Worm (Caenorhabditis elegans) whole organism, L4 larva: ENCODE data around the gene srh-218.

Experiments
- F10B5.3 ChIP-seq: sonication (generic microtip); optimal IDR thresholded peaks from 2 replicates; lab custom pipeline; 2016; ENCODE audit warnings: mild to moderate bottlenecking, missing genetic modification characterization, missing compliant biosample characterization
- F37D6.2 ChIP-seq: sonication (generic microtip); optimal IDR thresholded peaks from 2 replicates; lab custom pipeline; 2016; ENCODE audit warnings: mild to moderate bottlenecking, missing genetic modification characterization, missing compliant biosample characterization
- F44E2.7 ChIP-seq: fragments of 200-800 bp; sonication (Bioruptor generic); IDR thresholded peaks from 2 replicates; pipeline ENCODE4 v2.1.2; 2022; ENCODE audit warnings: missing genetic modification characterization, missing compliant biosample characterization
- R02D3.7 ChIP-seq: fragments of 150-350 bp; sonication (generic microtip); optimal IDR thresholded peaks from 3 replicates; lab custom pipeline; 2014; ENCODE audit warnings: missing biosample characterization, missing genetic modification characterization
- T26A8.4 ChIP-seq: fragments of 200-800 bp; sonication (Bioruptor generic); IDR thresholded peaks from 2 replicates; pipeline ENCODE4 v1.3.6; 2022; ENCODE audit warnings: missing genetic modification characterization, missing compliant biosample characterization
- Y105C5A.15 ChIP-seq: fragments of 200-800 bp; sonication (Bioruptor generic); IDR thresholded peaks from 2 replicates; pipeline ENCODE4 v1.3.6; 2022; ENCODE audit warnings: missing genetic modification characterization, missing compliant biosample characterization
- Y48G9A.11 ChIP-seq: fragments of 200-800 bp; sonication (Bioruptor generic); IDR thresholded peaks from 2 replicates; pipeline ENCODE4 v1.3.6; 2022; ENCODE audit warnings: missing genetic modification reagents, missing genetic modification characterization, missing compliant biosample characterization
- ZK546.5 ChIP-seq, 2 experiments: sonication (generic microtip); optimal IDR thresholded peaks; 2 replicates each; lab custom pipeline; 2017; ENCODE audit warnings: missing biosample characterization in 2 of 2, missing genetic modification characterization in 2 of 2
- aly-2 ChIP-seq: sonication (generic microtip); optimal IDR thresholded peaks from 2 replicates; lab custom pipeline; 2018; ENCODE audit warnings: missing biosample characterization, missing genetic modification characterization
- attf-4 ChIP-seq: sonication (generic microtip); optimal IDR thresholded peaks from 3 replicates; lab custom pipeline; 2017; ENCODE audit warnings: missing biosample characterization, missing genetic modification characterization
- ceh-20 ChIP-seq: fragments of 200-800 bp; sonication (Bioruptor generic); IDR thresholded peaks from 2 replicates; pipeline ENCODE4 v1.3.6; 2022; ENCODE audit warnings: missing genetic modification reagents, missing genetic modification characterization, missing compliant biosample characterization
- ceh-28 ChIP-seq: fragments of 150-350 bp; optimal IDR thresholded peaks from 2 replicates; lab custom pipeline; 2014; ENCODE audit warnings: missing biosample characterization, missing genetic modification reagents, missing genetic modification characterization
- ceh-32 ChIP-seq: sonication (generic microtip); optimal IDR thresholded peaks from 2 replicates; lab custom pipeline; 2016; ENCODE audit warnings: mild to moderate bottlenecking, missing genetic modification characterization, missing compliant biosample characterization; ENCODE audit not compliant: poor library complexity
- ceh-44 ChIP-seq: fragments of 200-800 bp; sonication (Bioruptor generic); IDR thresholded peaks from 2 replicates; pipeline ENCODE4 v1.3.6; 2022; ENCODE audit warnings: missing genetic modification reagents, missing genetic modification characterization, missing compliant biosample characterization
- cey-2 ChIP-seq: sonication (generic microtip); optimal IDR thresholded peaks from 3 replicates; lab custom pipeline; 2017; ENCODE audit warnings: missing genetic modification characterization, mild to moderate bottlenecking, missing compliant biosample characterization, antibody characterized with exemption, borderline replicate concordance; ENCODE audit not compliant: insufficient read depth
- ctbp-1 ChIP-seq: fragments of 200-800 bp; sonication (Bioruptor generic); IDR thresholded peaks from 2 replicates; pipeline ENCODE4 v1.3.6; 2022; ENCODE audit warnings: missing genetic modification reagents, missing genetic modification characterization, missing compliant biosample characterization
- daf-16 ChIP-seq, 3 experiments: sonication (generic microtip); optimal IDR thresholded peaks; 2 replicates each; lab custom pipeline; 2016 to 2017; ENCODE audit warnings: missing genetic modification characterization in 3 of 3, missing genetic modification reagents in 3 of 3, mild to moderate bottlenecking in 2 of 3, missing compliant biosample characterization in 2 of 3, missing biosample characterization in 1 of 3, moderate library complexity in 1 of 3
- daf-8 ChIP-seq: fragments of 200-800 bp; sonication (Bioruptor generic); IDR thresholded peaks from 2 replicates; pipeline ENCODE4 v1.3.6; 2022; ENCODE audit warnings: missing genetic modification characterization, missing compliant biosample characterization
- dmd-6 ChIP-seq: fragments of 200-800 bp; sonication (Bioruptor generic); IDR thresholded peaks from 2 replicates; pipeline ENCODE4 v1.3.6; 2022; ENCODE audit warnings: missing genetic modification reagents, missing genetic modification characterization, missing compliant biosample characterization
- dve-1 ChIP-seq: sonication (generic microtip); optimal IDR thresholded peaks from 2 replicates; lab custom pipeline; 2017; ENCODE audit warnings: antibody characterized with exemption, mild to moderate bottlenecking, missing genetic modification characterization, missing compliant biosample characterization; ENCODE audit not compliant: insufficient read depth
- egl-27 ChIP-seq: sonication (generic microtip); optimal IDR thresholded peaks from 3 replicates; lab custom pipeline; 2017; ENCODE audit warnings: missing biosample characterization, missing genetic modification reagents, missing genetic modification characterization
- fkh-10 ChIP-seq: fragments of 150-350 bp; optimal IDR thresholded peaks from 2 replicates; lab custom pipeline; 2014; ENCODE audit warnings: missing biosample characterization, missing genetic modification reagents, missing genetic modification characterization
- hlh-30 ChIP-seq: sonication (generic microtip); optimal IDR thresholded peaks from 2 replicates; lab custom pipeline; 2017; ENCODE audit warnings: antibody characterized with exemption, mild to moderate bottlenecking, missing genetic modification characterization, missing compliant biosample characterization; ENCODE audit not compliant: insufficient read depth
- lim-7 ChIP-seq: fragments of 200-800 bp; sonication (Bioruptor generic); IDR thresholded peaks from 2 replicates; pipeline ENCODE4 v1.3.6; 2022; ENCODE audit warnings: missing genetic modification characterization, missing compliant biosample characterization
- lin-1 ChIP-seq: fragments of 200-800 bp; sonication (Bioruptor generic); IDR thresholded peaks from 2 replicates; pipeline ENCODE4 v1.3.6; 2022; ENCODE audit warnings: missing genetic modification reagents, missing genetic modification characterization, missing compliant biosample characterization
- lin-29 ChIP-seq: fragments of 200-800 bp; sonication (Bioruptor generic); IDR thresholded peaks from 2 replicates; pipeline ENCODE4 v1.3.6; 2022; ENCODE audit warnings: missing genetic modification reagents, missing genetic modification characterization, missing compliant biosample characterization
- lin-39 ChIP-seq: fragments of 150-350 bp; optimal IDR thresholded peaks from 2 replicates; lab custom pipeline; 2014; ENCODE audit warnings: missing biosample characterization, missing genetic modification reagents, missing genetic modification characterization
- mxl-2 ChIP-seq: fragments of 200-800 bp; sonication (Bioruptor generic); conservative IDR thresholded peaks from 2 replicates; pipeline ENCODE4 v1.3.6; 2022; ENCODE audit warnings: missing genetic modification reagents, missing genetic modification characterization, missing compliant biosample characterization
- nhr-10 ChIP-seq: fragments of 150-350 bp; optimal IDR thresholded peaks from 2 replicates; lab custom pipeline; 2014; ENCODE audit warnings: missing biosample characterization, missing genetic modification characterization
- nhr-102 ChIP-seq: sonication (generic microtip); optimal IDR thresholded peaks from 2 replicates; lab custom pipeline; 2016; ENCODE audit warnings: mild to moderate bottlenecking, missing genetic modification characterization, moderate library complexity, missing compliant biosample characterization
- nhr-11 ChIP-seq: fragments of 150-350 bp; optimal IDR thresholded peaks from 2 replicates; lab custom pipeline; 2014; ENCODE audit warnings: missing biosample characterization, missing genetic modification characterization
- nhr-237 ChIP-seq: sonication (generic microtip); optimal IDR thresholded peaks from 2 replicates; lab custom pipeline; 2017; ENCODE audit warnings: missing biosample characterization, missing genetic modification characterization
- nhr-25 ChIP-seq: sonication (generic microtip); optimal IDR thresholded peaks from 2 replicates; lab custom pipeline; 2017; ENCODE audit warnings: missing genetic modification characterization, mild to moderate bottlenecking, missing compliant biosample characterization, antibody characterized with exemption, moderate library complexity, borderline replicate concordance; ENCODE audit not compliant: insufficient read depth
- nhr-41 ChIP-seq: fragments of 200-800 bp; sonication (Bioruptor generic); IDR thresholded peaks from 2 replicates; pipeline ENCODE4 v1.3.6; 2022; ENCODE audit warnings: missing genetic modification reagents, missing genetic modification characterization, missing compliant biosample characterization
- nhr-48 ChIP-seq: sonication (generic microtip); optimal IDR thresholded peaks from 2 replicates; lab custom pipeline; 2016; ENCODE audit warnings: mild to moderate bottlenecking, missing genetic modification characterization, missing compliant biosample characterization
- nhr-6 ChIP-seq: fragments of 150-350 bp; optimal IDR thresholded peaks from 2 replicates; lab custom pipeline; 2014; ENCODE audit warnings: missing biosample characterization, missing genetic modification characterization
- pha-4 ChIP-seq, 2 experiments: fragments of 150-350 bp in 1 of 2; fragments of 200-800 bp in 1 of 2; sonication (Bioruptor generic) in 1 of 2; IDR thresholded peaks in 1 of 2; optimal IDR thresholded peaks in 1 of 2; 2 replicates each; pipeline versions ENCODE4 v1.3.6 to Lab custom; 2014 to 2022; ENCODE audit warnings: missing genetic modification characterization in 2 of 2, missing genetic modification reagents in 2 of 2, missing biosample characterization in 1 of 2, missing compliant biosample characterization in 1 of 2
- php-3 ChIP-seq: fragments of 200-800 bp; sonication (Bioruptor generic); IDR thresholded peaks from 2 replicates; pipeline ENCODE4 v1.3.6; 2022; ENCODE audit warnings: missing genetic modification reagents, missing genetic modification characterization, missing compliant biosample characterization
- saeg-2 ChIP-seq: fragments of 200-800 bp; sonication (Bioruptor generic); IDR thresholded peaks from 2 replicates; pipeline ENCODE4 v1.3.6; 2022; ENCODE audit warnings: missing genetic modification reagents, missing genetic modification characterization, missing compliant biosample characterization
- sdz-12 ChIP-seq: fragments of 200-800 bp; sonication (Bioruptor generic); optimal IDR thresholded peaks from 2 replicates; lab custom pipeline; 2018; ENCODE audit warnings: mild to moderate bottlenecking, missing genetic modification characterization, missing compliant biosample characterization
- skn-1 ChIP-seq: fragments of 150-350 bp; optimal IDR thresholded peaks from 2 replicates; lab custom pipeline; 2014; ENCODE audit warnings: missing biosample characterization, missing genetic modification characterization
- snpc-4 ChIP-seq: fragments of 150-350 bp; optimal IDR thresholded peaks from 2 replicates; lab custom pipeline; 2014; ENCODE audit warnings: missing biosample characterization, missing genetic modification characterization
- spr-1 ChIP-seq: sonication (generic microtip); optimal IDR thresholded peaks from 2 replicates; lab custom pipeline; 2016; ENCODE audit warnings: mild to moderate bottlenecking, missing genetic modification characterization, missing compliant biosample characterization
- spr-3 ChIP-seq: fragments of 200-800 bp; sonication (Bioruptor generic); optimal IDR thresholded peaks from 2 replicates; lab custom pipeline; 2018; ENCODE audit warnings: mild to moderate bottlenecking, missing genetic modification characterization, missing compliant biosample characterization
- tag-97 ChIP-seq: fragments of 200-800 bp; sonication (Bioruptor generic); IDR thresholded peaks from 2 replicates; pipeline ENCODE4 v1.3.6; 2022; ENCODE audit warnings: missing genetic modification characterization, missing compliant biosample characterization
- unc-130 ChIP-seq: sonication (generic microtip); optimal IDR thresholded peaks from 2 replicates; lab custom pipeline; 2016; ENCODE audit warnings: missing genetic modification reagents, missing genetic modification characterization, missing compliant biosample characterization
- unc-39 ChIP-seq: sonication (generic microtip); optimal IDR thresholded peaks from 2 replicates; lab custom pipeline; 2017; ENCODE audit warnings: missing biosample characterization, missing genetic modification characterization
- vab-7 ChIP-seq: fragments of 200-800 bp; sonication (Bioruptor generic); IDR thresholded peaks from 2 replicates; pipeline ENCODE4 v1.3.6; 2022; ENCODE audit warnings: missing genetic modification reagents, missing genetic modification characterization, missing compliant biosample characterization
- zip-11 ChIP-seq: fragments of 200-800 bp; sonication (Bioruptor generic); IDR thresholded peaks from 2 replicates; pipeline ENCODE4 v1.3.6; 2022; ENCODE audit warnings: missing genetic modification characterization, missing compliant biosample characterization
- ztf-11 ChIP-seq: fragments of 150-350 bp; optimal IDR thresholded peaks from 2 replicates; lab custom pipeline; 2014; ENCODE audit warnings: missing biosample characterization, missing genetic modification characterization

The srh-218 gene

ce11 chrV:15505068-15505467 is 11.3 kb downstream of the srh-218 start (continued):
- TF ChIP-seq ceh-20 (GFP tag; lab: Robert Waterston, UW) (peak; percentile 68), dmd-6 (GFP tag; lab: Robert Waterston, UW) (peak; percentile 67), nhr-10 (tag; lab: Kevin White, UChicago) (no peak), nhr-11 (no peak), Y105C5A.15 (peak; percentile 13; the same call in 1 of the 2 replicates), snpc-4 (no peak), nhr-48 (tag; lab: Kevin White, UChicago) (no peak), lin-29 (GFP tag; lab: Robert Waterston, UW) (no peak), F37D6.2 (tag; lab: Kevin White, UChicago) (no peak), ceh-44 (GFP tag; lab: Robert Waterston, UW) (peak; percentile 62; the same call in 1 of the 2 replicates), hlh-30 (tag; lab: Kevin White, UChicago) (no peak), ceh-28 (tag; lab: Kevin White, UChicago) (no peak), F10B5.3 (tag; lab: Kevin White, UChicago) (no peak), T26A8.4 (GFP tag; lab: Robert Waterston, UW) (peak; percentile 75), zip-11 (GFP tag; lab: Robert Waterston, UW) (no peak), lin-1 (GFP tag; lab: Robert Waterston, UW) (peak; percentile 23; the same call in 1 of the 2 replicates), nhr-102 (tag; lab: Kevin White, UChicago) (peak; percentile 26), dve-1 (no peak), spr-3 (no peak), php-3 (GFP tag; lab: Robert Waterston, UW) (0 out of 2 replicates have a peak, but pooled peaks have one; percentile 39), attf-4 (no peak), sdz-12 (peak; percentile 54), F44E2.7 (GFP tag; lab: Robert Waterston, UW) (0 out of 2 replicates have a peak, but pooled peaks have one; percentile 6), aly-2 (tag; lab: Kevin White, UChicago) (no peak), fkh-10 (GFP tag; lab: Kevin White, UChicago) (no peak), nhr-41 (GFP tag; lab: Robert Waterston, UW) (no peak), ZK546.5 (tag; optimal IDR thresholded peaks at IDR 0.05; lab: Kevin White, UChicago) (no peak), saeg-2 (GFP tag; lab: Robert Waterston, UW) (no peak), R02D3.7 (tag; lab: Kevin White, UChicago) (no peak), ztf-11 (tag; lab: Kevin White, UChicago) (no peak), skn-1 (tag; lab: Kevin White, UChicago) (no peak), tag-97 (GFP tag; lab: Robert Waterston, UW) (no peak), ceh-32 (no peak), cey-2 (tag; lab: Kevin White, UChicago) (no peak), lim-7 (GFP tag; lab: Robert Waterston, UW) (peak; percentile 90), spr-1 (tag; lab: Kevin White, UChicago) (peak; percentile 28), vab-7 (peak; percentile 76), nhr-237 (tag; lab: Kevin White, UChicago) (no peak), pha-4 (GFP tag; IDR thresholded peaks at IDR 0.05; lab: Robert Waterston, UW) (no peak), pha-4 (tag; optimal IDR thresholded peaks at IDR 0.05; lab: Kevin White, UChicago) (no peak), nhr-25 (no peak), unc-130 (GFP tag; lab: Kevin White, UChicago) (peak; percentile 28), egl-27 (tag; lab: Kevin White, UChicago) (no peak), daf-16 (GFP tag; optimal IDR thresholded peaks at IDR 0.05; lab: Kevin White, UChicago) (peak; percentile 2 to 65), daf-16 (tag; optimal IDR thresholded peaks at IDR 0.05; lab: Kevin White, UChicago) (peak; percentile 44), unc-39 (tag; lab: Kevin White, UChicago) (no peak), nhr-6 (tag; lab: Kevin White, UChicago) (no peak), ctbp-1 (GFP tag; lab: Robert Waterston, UW) (peak; percentile 82), Y48G9A.11 (GFP tag; lab: Robert Waterston, UW) (0 out of 2 replicates have a peak, but pooled peaks have one; percentile 41), lin-39 (tag; lab: Kevin White, UChicago) (no peak), mxl-2 (GFP tag; lab: Robert Waterston, UW) (no peak), daf-8 (GFP tag; lab: Robert Waterston, UW) (no peak)
